Worm (Caenorhabditis elegans) whole organism, young adult: ENCODE measurements around the gene T27C5.12.
"Not testable (repeated sequence)": the region's sequence is repeated elsewhere in the genome, so short reads cannot be mapped to it uniquely, and the experiment has no call there.

Experiments used
- athp-1 ChIP-seq: sonication (generic microtip); optimal IDR thresholded peaks from 2 replicates; lab custom pipeline; 2017; ENCODE audit warnings: mild to moderate bottlenecking, missing genetic modification characterization, missing compliant biosample characterization
- attf-6 ChIP-seq: fragments of 200-800 bp; sonication (Bioruptor generic); IDR thresholded peaks from 2 replicates; pipeline ENCODE4 v1.3.6; 2022; ENCODE audit warnings: missing genetic modification reagents, missing genetic modification characterization, missing compliant biosample characterization
- ceh-79 ChIP-seq: sonication (generic microtip); optimal IDR thresholded peaks from 2 replicates; lab custom pipeline; 2017; ENCODE audit warnings: mild to moderate bottlenecking, missing genetic modification characterization, missing compliant biosample characterization
- egrh-3 ChIP-seq: fragments of 200-800 bp; sonication (Bioruptor generic); IDR thresholded peaks from 2 replicates; pipeline ENCODE4 v1.3.6; 2022; ENCODE audit warnings: missing genetic modification reagents, missing genetic modification characterization, missing compliant biosample characterization
- lag-1 ChIP-seq: fragments of 200-800 bp; sonication (Bioruptor generic); IDR thresholded peaks from 2 replicates; pipeline ENCODE4 v1.3.6; 2022; ENCODE audit warnings: missing genetic modification reagents, missing genetic modification characterization, missing compliant biosample characterization
- madf-6 ChIP-seq: fragments of 200-800 bp; sonication (Bioruptor generic); IDR thresholded peaks from 2 replicates; pipeline ENCODE4 v1.3.6; 2022; ENCODE audit warnings: missing genetic modification reagents, missing genetic modification characterization, missing compliant biosample characterization
- nfyb-1 ChIP-seq: fragments of 200-800 bp; sonication (Bioruptor generic); IDR thresholded peaks from 2 replicates; pipeline ENCODE4 v1.3.6; 2022; ENCODE audit warnings: missing genetic modification reagents, missing genetic modification characterization, missing compliant biosample characterization
- nhr-90 ChIP-seq: sonication (generic microtip); optimal IDR thresholded peaks from 2 replicates; lab custom pipeline; 2016; ENCODE audit warnings: missing genotype, mild to moderate bottlenecking, missing genetic modification characterization, missing compliant biosample characterization
- sptf-2 ChIP-seq: fragments of 200-800 bp; sonication (Bioruptor generic); optimal IDR thresholded peaks from 2 replicates; lab custom pipeline; 2018; ENCODE audit warnings: mild to moderate bottlenecking, missing genetic modification characterization, missing compliant biosample characterization
- ztf-18 ChIP-seq: sonication (generic microtip); optimal IDR thresholded peaks from 2 replicates; lab custom pipeline; 2016; ENCODE audit warnings: missing genotype, mild to moderate bottlenecking, missing genetic modification characterization, missing compliant biosample characterization

Gene T27C5.12

DNA sequence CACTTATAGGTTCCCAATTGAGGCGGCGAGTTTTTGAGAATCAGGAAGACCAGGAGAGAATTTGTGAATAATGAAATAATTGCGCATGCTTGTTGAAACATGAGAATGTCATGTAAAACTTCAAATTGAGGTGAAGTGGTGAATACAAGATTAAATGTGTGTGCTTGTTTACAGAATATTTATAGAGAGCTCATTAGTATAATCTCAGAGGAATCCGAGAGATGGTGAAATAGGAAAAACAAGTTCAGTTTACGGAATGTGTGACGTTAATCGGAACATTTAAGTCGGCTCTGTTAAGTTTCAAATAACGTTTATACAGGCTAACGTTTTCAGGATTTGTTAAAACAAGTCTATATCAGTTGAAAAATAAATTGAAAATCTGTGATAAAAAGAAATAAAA lies 43.0 kb downstream of the T27C5.12 start, which contains the start of gene str-200:
str-200 (minus strand) TSS at position 101 of the 400 bp plus-strand sequence.
- no peak for TF ChIP-seq lag-1 (GFP tag; lab: Robert Waterston, UW)
- TF ChIP-seq madf-6 (GFP tag; lab: Robert Waterston, UW) = no peak
- no peak for TF ChIP-seq athp-1 (tag; lab: Kevin White, UChicago)
- TF ChIP-seq ceh-79 (tag; lab: Kevin White, UChicago) = no peak
- TF ChIP-seq ztf-18 = no peak

DNA sequence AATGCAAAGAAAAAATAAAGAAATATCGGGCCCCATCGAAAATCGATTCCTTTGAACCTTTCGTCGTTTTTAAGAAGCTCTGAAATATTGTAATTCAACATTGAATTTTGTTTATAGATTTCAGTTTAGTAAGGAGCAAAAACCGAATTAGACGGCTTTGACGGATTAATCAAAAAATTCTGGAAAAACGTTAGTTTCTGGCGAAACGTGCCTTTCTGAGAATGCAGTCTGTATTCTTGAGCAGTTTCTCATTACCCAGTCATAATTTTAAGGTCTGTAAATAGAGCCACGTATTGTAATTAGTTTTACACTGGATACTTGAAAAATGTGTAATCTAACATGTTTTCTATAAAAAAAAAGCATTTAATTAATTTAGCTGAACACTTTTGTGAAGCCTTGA lies 45.0 kb downstream of the T27C5.12 start, which contains the start of gene srz-48:
srz-48 (minus strand) TSS at position 101 of the 400 bp plus-strand sequence.
- TF ChIP-seq nfyb-1 (GFP tag; lab: Robert Waterston, UW) (no peak), sptf-2 (no peak)

DNA sequence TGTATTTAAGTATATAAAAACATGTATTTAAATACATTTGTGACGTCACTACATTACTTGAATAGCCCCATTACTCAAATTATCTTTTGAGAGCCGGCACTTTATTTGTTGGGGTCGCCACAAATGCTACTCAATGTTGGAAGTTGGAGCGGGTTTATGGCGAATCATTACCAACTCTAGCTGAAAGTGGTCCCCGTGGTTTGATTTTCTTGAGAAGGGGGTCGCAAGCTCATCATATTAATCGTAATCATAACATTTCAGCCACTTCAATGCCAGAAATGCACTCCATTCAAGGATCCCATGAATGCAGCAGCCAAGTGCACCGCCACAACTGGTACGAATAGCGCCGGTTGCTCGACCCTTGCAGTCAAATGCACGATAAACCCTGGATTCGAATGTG lies 49.2 kb downstream of the T27C5.12 start, which contains the start of gene F20E11.7:
F20E11.7 (plus strand) TSS at position 301 of the 400 bp plus-strand sequence.
- TF ChIP-seq nhr-90 (tag; lab: Kevin White, UChicago); attf-6 (GFP tag; lab: Robert Waterston, UW); egrh-3: not testable (repeated sequence)
